Worm (Caenorhabditis elegans) whole organism, L3 larva: ENCODE results near the gene pes-4.

ENCODE experiments used
- eor-1 ChIP-seq, 2 experiments: fragments of 150-350 bp; optimal IDR thresholded peaks; 2 replicates each; lab custom pipeline; 2014 to 2018; ENCODE audit warnings: missing biosample characterization in 2 of 2, missing genetic modification characterization in 2 of 2
- pha-4 ChIP-seq: fragments of 150-350 bp; optimal IDR thresholded peaks from 2 replicates; lab custom pipeline; 2014; ENCODE audit warnings: missing biosample characterization, missing genetic modification reagents, missing genetic modification characterization
- unc-62 ChIP-seq: fragments of 150-350 bp; sonication (generic microtip); optimal IDR thresholded peaks from 4 replicates; lab custom pipeline; 2014; ENCODE audit warnings: missing biosample characterization, missing genetic modification reagents, missing genetic modification characterization
- zag-1 ChIP-seq: fragments of 150-350 bp; optimal IDR thresholded peaks from 2 replicates; lab custom pipeline; 2014; ENCODE audit warnings: missing biosample characterization, missing genetic modification characterization

ce11 chrIII:1173331-1173730, 56.7 kb downstream of the pes-4 start:
- no peak for TF ChIP-seq zag-1 (tag; lab: Kevin White, UChicago)
- no peak for TF ChIP-seq unc-62 (GFP tag; lab: Kevin White, UChicago)
- no peak for TF ChIP-seq pha-4 (tag; lab: Kevin White, UChicago)
- no peak for TF ChIP-seq eor-1 (tag; optimal IDR thresholded peaks at IDR 0.05; lab: Kevin White, UChicago)
